Fruit fly (Drosophila melanogaster): ENCODE measurements around the gene CG6006.

CG6006 gene

dm6 chr3R:16218251-16219030 is 63.7 kb downstream of the CG6006 start:
- TF ChIP-seq h (optimal IDR thresholded peaks at IDR 0.05) (no peak), psq (optimal IDR thresholded peaks at IDR 0.05) (no peak)

DNA sequence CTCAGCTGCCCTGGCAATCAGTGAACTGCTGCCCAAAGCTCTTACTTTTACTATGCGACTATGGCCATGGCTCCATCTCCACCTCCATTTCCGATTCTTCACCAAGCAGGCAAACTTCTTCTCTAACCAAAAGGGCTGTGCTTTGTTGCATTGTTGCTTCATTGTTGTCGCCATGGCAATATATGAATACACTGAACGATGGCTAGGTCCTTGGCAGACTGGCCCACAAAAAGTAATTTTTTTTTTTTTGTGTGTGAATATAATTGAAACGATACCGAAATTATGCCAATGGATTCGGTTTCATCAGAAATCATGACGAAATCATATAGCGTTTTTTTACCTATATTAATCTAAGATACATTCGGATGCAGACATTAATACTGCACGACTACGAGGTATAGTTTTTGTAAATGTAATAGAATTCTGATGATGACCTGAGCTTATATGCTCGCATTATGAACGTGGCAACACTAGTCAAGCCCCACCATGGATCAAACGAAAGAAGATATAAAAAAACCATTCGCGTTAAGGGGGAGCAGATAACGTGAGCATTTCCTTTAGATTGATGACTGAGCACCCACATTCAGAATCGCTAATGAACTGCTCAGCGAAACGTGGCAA is 65.4 kb downstream of the CG6006 start:
- TF ChIP-seq Sin3A (optimal IDR thresholded peaks at IDR 0.05) (no peak), ttk (optimal IDR thresholded peaks at IDR 0.05) (no peak), psq (optimal IDR thresholded peaks at IDR 0.05) (no peak), h (optimal IDR thresholded peaks at IDR 0.05) (no peak), insv (optimal IDR thresholded peaks at IDR 0.05) (no peak), Myc (optimal IDR thresholded peaks at IDR 0.05) (no peak)

- no peak for TF ChIP-seq Myc (optimal IDR thresholded peaks at IDR 0.05)
- TF ChIP-seq ttk (optimal IDR thresholded peaks at IDR 0.05) = no peak
- no peak for TF ChIP-seq psq (optimal IDR thresholded peaks at IDR 0.05)
- no peak for TF ChIP-seq insv (optimal IDR thresholded peaks at IDR 0.05)
- TF ChIP-seq h (optimal IDR thresholded peaks at IDR 0.05) = no peak
- no peak for TF ChIP-seq Sin3A (optimal IDR thresholded peaks at IDR 0.05)
Measured at dm6 chr3R:16220854-16221253, 66.1 kb downstream of the CG6006 start.
